Fruit fly (Drosophila melanogaster) whole organism, prepupa: ENCODE data around the gene e.

Experiments
- Blimp-1 ChIP-seq: fragments of 200-800 bp; sonication (Bioruptor generic); optimal IDR thresholded peaks from 3 replicates; lab custom pipeline; 2017; ENCODE audit warnings: missing biosample characterization, missing genetic modification characterization, mild to moderate bottlenecking, moderate library complexity, missing genetic modification reagents
- CG10631 ChIP-seq: fragments of 200-800 bp; sonication (Bioruptor generic); optimal IDR thresholded peaks from 2 replicates; lab custom pipeline; 2016; ENCODE audit warnings: missing biosample characterization, missing genetic modification characterization
- CG10669 ChIP-seq: fragments of 200-800 bp; sonication (Bioruptor generic); optimal IDR thresholded peaks from 3 replicates; lab custom pipeline; 2018; ENCODE audit warnings: missing biosample characterization, mild to moderate bottlenecking, missing genetic modification characterization, moderate library complexity
- CG11294 ChIP-seq: fragments of 200-800 bp; sonication (Bioruptor generic); IDR thresholded peaks from 2 replicates; pipeline ENCODE4 v1.3.6; 2022; ENCODE audit warnings: missing biosample characterization, missing genetic modification characterization
- CG11902 ChIP-seq: fragments of 200-800 bp; sonication (Bioruptor generic); optimal IDR thresholded peaks from 3 replicates; lab custom pipeline; 2016; ENCODE audit warnings: missing biosample characterization, missing genetic modification characterization
- CG15336 ChIP-seq: fragments of 200-800 bp; sonication (Bioruptor generic); IDR thresholded peaks from 2 replicates; pipeline ENCODE4 v1.3.6; 2022; ENCODE audit warnings: missing biosample characterization, missing genetic modification characterization
- CG1621 ChIP-seq: fragments of 200-800 bp; sonication (Bioruptor generic); optimal IDR thresholded peaks from 3 replicates; lab custom pipeline; 2018; ENCODE audit warnings: missing biosample characterization, mild to moderate bottlenecking, missing genetic modification characterization
- CG16779 ChIP-seq: fragments of 200-800 bp; sonication (Bioruptor generic); optimal IDR thresholded peaks from 3 replicates; lab custom pipeline; 2017; ENCODE audit warnings: missing biosample characterization, mild to moderate bottlenecking, missing genetic modification characterization
- CG31627 ChIP-seq: fragments of 200-800 bp; sonication (Bioruptor generic); optimal IDR thresholded peaks from 3 replicates; lab custom pipeline; 2016; ENCODE audit warnings: missing biosample characterization, missing genetic modification characterization
- CG32006 ChIP-seq: fragments of 200-800 bp; sonication (Bioruptor generic); optimal IDR thresholded peaks from 3 replicates; lab custom pipeline; 2017; ENCODE audit warnings: missing biosample characterization, mild to moderate bottlenecking, missing genetic modification characterization
- CG3919 ChIP-seq: fragments of 200-800 bp; sonication (Bioruptor generic); optimal IDR thresholded peaks from 3 replicates; lab custom pipeline; 2016; ENCODE audit warnings: missing biosample characterization, missing genetic modification characterization
- CG4318 ChIP-seq: fragments of 200-800 bp; sonication (Bioruptor generic); optimal IDR thresholded peaks from 3 replicates; lab custom pipeline; 2017; ENCODE audit warnings: missing biosample characterization, mild to moderate bottlenecking, missing genetic modification characterization
- CG6163 ChIP-seq: fragments of 200-800 bp; sonication (Bioruptor generic); IDR thresholded peaks from 3 replicates; pipeline ENCODE4 v1.3.6; 2022; ENCODE audit warnings: missing biosample characterization, missing genetic modification characterization
- CG6276 ChIP-seq: fragments of 200-800 bp; sonication (Bioruptor generic); optimal IDR thresholded peaks from 2 replicates; lab custom pipeline; 2017; ENCODE audit warnings: missing biosample characterization, mild to moderate bottlenecking, missing genetic modification characterization
- CG6792 ChIP-seq: fragments of 200-800 bp; sonication (Bioruptor generic); optimal IDR thresholded peaks from 3 replicates; lab custom pipeline; 2016; ENCODE audit warnings: missing biosample characterization, missing genetic modification characterization
- CG6854 ChIP-seq: fragments of 200-800 bp; sonication (Bioruptor generic); optimal IDR thresholded peaks from 2 replicates; lab custom pipeline; 2017; ENCODE audit warnings: missing biosample characterization, mild to moderate bottlenecking, missing genetic modification characterization
- CG7368 ChIP-seq: fragments of 200-800 bp; sonication (Bioruptor generic); optimal IDR thresholded peaks from 3 replicates; lab custom pipeline; 2016; ENCODE audit warnings: missing biosample characterization, missing genetic modification characterization
- CG8319 ChIP-seq: fragments of 200-800 bp; sonication (Bioruptor generic); optimal IDR thresholded peaks from 3 replicates; lab custom pipeline; 2016; ENCODE audit warnings: missing biosample characterization, missing genetic modification characterization
- CG9139 ChIP-seq: fragments of 200-800 bp; sonication (Bioruptor generic); optimal IDR thresholded peaks from 3 replicates; lab custom pipeline; 2017; ENCODE audit warnings: missing biosample characterization, mild to moderate bottlenecking, missing genetic modification characterization
- Eip75B ChIP-seq: fragments of 200-800 bp; sonication (Bioruptor generic); optimal IDR thresholded peaks from 3 replicates; lab custom pipeline; 2016; ENCODE audit warnings: missing biosample characterization, missing genetic modification characterization
- Eip78C ChIP-seq: fragments of 200-800 bp; sonication (Bioruptor generic); peaks from one replicate; lab custom pipeline; 2016; ENCODE audit warnings: missing biosample characterization, missing genetic modification characterization
- Eip93F ChIP-seq: fragments of 200-800 bp; sonication (Bioruptor generic); optimal IDR thresholded peaks from 2 replicates; lab custom pipeline; 2016; ENCODE audit warnings: missing biosample characterization, mild to moderate bottlenecking, missing genetic modification characterization
- Ets21C ChIP-seq: fragments of 200-800 bp; sonication (Bioruptor generic); optimal IDR thresholded peaks from 3 replicates; lab custom pipeline; 2016; ENCODE audit warnings: missing biosample characterization, missing genetic modification characterization
- Ets96B ChIP-seq: fragments of 200-800 bp; optimal IDR thresholded peaks from 2 replicates; lab custom pipeline; 2019; ENCODE audit warnings: missing biosample characterization, mild to moderate bottlenecking, missing genetic modification characterization, moderate library complexity
- Gug ChIP-seq: fragments of 200-800 bp; sonication (Bioruptor generic); IDR thresholded peaks from 2 replicates; pipeline ENCODE4 v1.3.6; 2022; ENCODE audit warnings: missing biosample characterization, missing genetic modification characterization
- Hr38 ChIP-seq: sonication (Bioruptor generic); optimal IDR thresholded peaks from 2 replicates; lab custom pipeline; 2016; ENCODE audit warnings: missing biosample characterization, missing genetic modification characterization
- Hr39 ChIP-seq: fragments of 200-800 bp; sonication (Bioruptor generic); optimal IDR thresholded peaks from 2 replicates; lab custom pipeline; 2016; ENCODE audit warnings: missing biosample characterization, missing genetic modification characterization
- Hr4 ChIP-seq: fragments of 200-800 bp; sonication (Bioruptor generic); optimal IDR thresholded peaks from 3 replicates; lab custom pipeline; 2016; ENCODE audit warnings: missing biosample characterization, missing genetic modification characterization
- Met ChIP-seq: fragments of 200-800 bp; sonication (Bioruptor generic); optimal IDR thresholded peaks from 3 replicates; lab custom pipeline; 2016; ENCODE audit warnings: missing biosample characterization, missing genetic modification characterization
- Smox ChIP-seq: fragments of 200-800 bp; sonication (Bioruptor generic); optimal IDR thresholded peaks from 3 replicates; lab custom pipeline; 2016; ENCODE audit warnings: missing biosample characterization, missing genetic modification characterization
- Sox102F ChIP-seq: fragments of 200-800 bp; sonication (Bioruptor generic); optimal IDR thresholded peaks from 2 replicates; lab custom pipeline; 2016; ENCODE audit warnings: missing biosample characterization, mild to moderate bottlenecking, missing genetic modification characterization
- Sox14 ChIP-seq: fragments of 200-800 bp; sonication (Bioruptor generic); optimal IDR thresholded peaks from 3 replicates; lab custom pipeline; 2016; ENCODE audit warnings: missing biosample characterization, missing genetic modification characterization
- achi ChIP-seq: fragments of 200-800 bp; sonication (Bioruptor generic); optimal IDR thresholded peaks from 3 replicates; lab custom pipeline; 2016; ENCODE audit warnings: missing biosample characterization, missing genetic modification characterization
- acj6 ChIP-seq: fragments of 200-800 bp; sonication (Bioruptor generic); optimal IDR thresholded peaks from 3 replicates; lab custom pipeline; 2016; ENCODE audit warnings: missing biosample characterization, missing genetic modification characterization
- dac ChIP-seq: fragments of 200-800 bp; sonication (Bioruptor generic); optimal IDR thresholded peaks from 2 replicates; lab custom pipeline; 2017; ENCODE audit warnings: missing biosample characterization, mild to moderate bottlenecking, missing genetic modification characterization
- dsx ChIP-seq: fragments of 200-800 bp; optimal IDR thresholded peaks from 3 replicates; lab custom pipeline; 2019; ENCODE audit warnings: missing biosample characterization, mild to moderate bottlenecking, missing genetic modification characterization, moderate library complexity; ENCODE audit not compliant: poor library complexity, severe bottlenecking
- eg ChIP-seq: fragments of 200-800 bp; sonication (Bioruptor generic); IDR thresholded peaks from 3 replicates; pipeline ENCODE4 v1.3.6; 2022; ENCODE audit warnings: missing biosample characterization, missing genetic modification characterization
- esn ChIP-seq: fragments of 200-800 bp; sonication (Bioruptor generic); optimal IDR thresholded peaks from 2 replicates; lab custom pipeline; 2016; ENCODE audit warnings: missing biosample characterization, mild to moderate bottlenecking, missing genetic modification characterization, moderate library complexity
- fd59A ChIP-seq: fragments of 200-800 bp; sonication (Bioruptor generic); optimal IDR thresholded peaks from 2 replicates; lab custom pipeline; 2017; ENCODE audit warnings: missing biosample characterization, mild to moderate bottlenecking, missing genetic modification characterization, missing genetic modification reagents
- fd85E ChIP-seq: fragments of 200-800 bp; sonication (Bioruptor generic); optimal IDR thresholded peaks from 3 replicates; lab custom pipeline; 2016; ENCODE audit warnings: missing biosample characterization, missing genetic modification characterization
- lz ChIP-seq: fragments of 200-800 bp; sonication (Bioruptor generic); optimal IDR thresholded peaks from 3 replicates; lab custom pipeline; 2016; ENCODE audit warnings: missing biosample characterization, missing genetic modification characterization
- net ChIP-seq: fragments of 200-800 bp; sonication (Bioruptor generic); optimal IDR thresholded peaks from 3 replicates; lab custom pipeline; 2016; ENCODE audit warnings: missing biosample characterization, missing genetic modification characterization
- pdm3 ChIP-seq: fragments of 200-800 bp; sonication (Bioruptor generic); optimal IDR thresholded peaks from 3 replicates; lab custom pipeline; 2016; ENCODE audit warnings: missing biosample characterization, missing genetic modification characterization
- ss ChIP-seq, 2 experiments: fragments of 200-800 bp; sonication (Bioruptor generic); optimal IDR thresholded peaks; 2 replicates in 1 of 2; 3 replicates in 1 of 2; lab custom pipeline; 2017 to 2018; ENCODE audit warnings: mild to moderate bottlenecking in 2 of 2, missing biosample characterization in 2 of 2, missing genetic modification characterization in 2 of 2, moderate library complexity in 1 of 2
- svp ChIP-seq: fragments of 200-800 bp; sonication (Bioruptor generic); peaks from one replicate; lab custom pipeline; 2016; ENCODE audit warnings: missing biosample characterization, missing genetic modification characterization
- topi ChIP-seq: fragments of 200-800 bp; sonication (Bioruptor generic); optimal IDR thresholded peaks from 3 replicates; lab custom pipeline; 2016; ENCODE audit warnings: missing biosample characterization, missing genetic modification characterization
- vri ChIP-seq: fragments of 200-800 bp; sonication (Bioruptor generic); optimal IDR thresholded peaks from 3 replicates; lab custom pipeline; 2016; ENCODE audit warnings: missing biosample characterization, mild to moderate bottlenecking, missing genetic modification characterization

The e gene

DNA sequence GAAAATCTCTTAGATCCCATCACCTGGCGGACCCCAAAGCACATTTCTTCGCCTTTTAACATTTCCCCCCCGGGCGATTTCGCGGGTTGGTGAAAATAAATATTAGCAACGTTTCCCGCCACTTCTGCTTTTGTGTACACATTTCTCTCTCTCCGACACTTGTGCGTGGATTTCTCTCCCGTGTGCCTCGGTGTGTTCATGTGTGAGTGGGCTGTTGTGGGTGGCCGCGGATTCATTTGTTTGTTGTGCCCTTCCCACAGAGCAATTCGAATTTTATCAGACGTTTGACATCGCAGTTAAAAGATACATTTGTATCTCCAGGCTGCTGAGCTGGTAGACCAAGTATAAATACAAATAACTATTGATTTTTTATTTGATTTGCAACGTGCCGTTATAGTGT lies 12.7 kb downstream of the e start (continued):
- TF ChIP-seq Sox102F (GFP tag; lab: Kevin White, UChicago) (no peak), Hr39 (GFP tag; lab: Kevin White, UChicago) (peak; percentile 49), ss (GFP tag; optimal IDR thresholded peaks at IDR 0.05; lab: Kevin White, UChicago) (no peak), Eip75B (GFP tag; lab: Kevin White, UChicago) (no peak), CG8319 (GFP tag; lab: Kevin White, UChicago) (no peak), CG32006 (GFP tag; lab: Kevin White, UChicago) (no peak), CG10631 (GFP tag; lab: Kevin White, UChicago) (no peak), Smox (GFP tag; lab: Kevin White, UChicago) (no peak), Hr4 (GFP tag; lab: Kevin White, UChicago) (no peak), eg (peak; percentile 76), Hr38 (GFP tag; lab: Kevin White, UChicago) (no peak), Blimp-1 (GFP tag; lab: Kevin White, UChicago) (no peak), CG16779 (tag; lab: Kevin White, UChicago) (no peak), Gug (GFP tag; lab: Robert Waterston, UW) (no peak; the same call in 1 of the 2 replicates), CG11294 (GFP tag; lab: Robert Waterston, UW) (no peak), CG1621 (tag; lab: Kevin White, UChicago) (no peak), achi (GFP tag; lab: Kevin White, UChicago) (no peak), Met (GFP tag; lab: Kevin White, UChicago) (no peak), CG10669 (GFP tag; lab: Kevin White, UChicago) (no peak), Eip93F (no peak), Ets21C (peak; percentile 15), CG15336 (peak; percentile 60), CG6854 (GFP tag; lab: Kevin White, UChicago) (no peak), Ets96B (tag; lab: Kevin White, UChicago) (no peak), svp (no peak), CG9139 (peak; percentile 14), CG7368 (no peak), CG11902 (GFP tag; lab: Kevin White, UChicago) (peak; percentile 27), CG31627 (GFP tag; lab: Kevin White, UChicago) (peak; percentile 36), CG3919 (GFP tag; lab: Kevin White, UChicago) (peak; percentile 56), dsx (GFP tag; lab: Kevin White, UChicago) (no peak), CG6276 (GFP tag; lab: Kevin White, UChicago) (no peak), vri (GFP tag; lab: Kevin White, UChicago) (no peak), fd59A (GFP tag; lab: Kevin White, UChicago) (no peak), dac (GFP tag; lab: Kevin White, UChicago) (no peak), pdm3 (no peak), net (GFP tag; lab: Kevin White, UChicago) (peak; percentile 46)

DNA sequence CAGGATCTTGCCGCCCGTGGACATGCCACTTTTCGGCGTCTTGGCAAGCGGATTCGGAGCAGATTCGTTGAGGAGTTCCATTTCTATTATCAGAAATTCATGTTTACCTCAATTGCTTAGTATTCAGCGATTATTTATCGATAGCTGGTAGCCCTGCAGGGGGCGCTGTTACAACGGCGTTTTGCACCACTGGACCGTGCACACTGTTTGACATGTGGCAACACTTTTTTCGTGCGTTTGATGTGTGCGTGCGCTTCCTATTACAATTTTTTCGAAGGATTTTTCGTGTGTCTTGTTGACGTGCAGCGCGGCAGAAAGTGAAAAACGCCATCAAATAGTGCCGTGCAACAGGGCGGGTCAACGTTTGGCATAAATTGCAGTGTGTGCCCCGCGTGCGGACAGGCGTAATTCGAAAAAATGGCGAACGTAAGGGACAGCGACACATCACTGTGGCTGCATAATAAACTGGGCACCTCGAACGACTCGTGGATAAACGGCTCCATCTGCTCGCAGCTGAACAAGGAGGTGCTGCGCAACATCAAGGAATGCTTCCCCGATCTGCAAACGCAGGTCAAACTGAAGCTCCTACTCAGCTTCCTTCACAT lies 13.4 kb downstream of the e start, which contains the start of the genes CG3337 and Nelf-A:
TSS of gene CG3337 (minus strand) at position 132 of the 605 bp plus-strand sequence.
TSS of gene Nelf-A (plus strand) at position 252 of the 605 bp plus-strand sequence.
- TF ChIP-seq CG8319 (GFP tag; lab: Kevin White, UChicago) (no peak), Hr38 (GFP tag; lab: Kevin White, UChicago) (no peak), lz (peak; percentile 48), CG7368 (no peak), acj6 (GFP tag; lab: Kevin White, UChicago) (peak; percentile 13), CG11902 (GFP tag; lab: Kevin White, UChicago) (no peak), esn (GFP tag; lab: Kevin White, UChicago) (peak; percentile 58), svp (no peak), ss (GFP tag; optimal IDR thresholded peaks at IDR 0.05; lab: Kevin White, UChicago) (no peak), vri (GFP tag; lab: Kevin White, UChicago) (no peak), Eip75B (GFP tag; lab: Kevin White, UChicago) (no peak), CG31627 (GFP tag; lab: Kevin White, UChicago) (peak; percentile 57), CG6276 (GFP tag; lab: Kevin White, UChicago) (no peak), CG4318 (GFP tag; lab: Kevin White, UChicago) (no peak), fd85E (no peak), CG6792 (GFP tag; lab: Kevin White, UChicago) (peak; percentile 37), CG15336 (no peak), Eip78C (GFP tag; lab: Kevin White, UChicago) (peak; percentile 53), CG1621 (tag; lab: Kevin White, UChicago) (peak; percentile 36), CG6163 (GFP tag; lab: Robert Waterston, UW) (peak; percentile 71), topi (GFP tag; lab: Kevin White, UChicago) (peak; percentile 28), CG11294 (GFP tag; lab: Robert Waterston, UW) (no peak), pdm3 (no peak), Hr39 (GFP tag; lab: Kevin White, UChicago) (peak; percentile 53), Sox14 (GFP tag; lab: Kevin White, UChicago) (peak; percentile 78), Met (GFP tag; lab: Kevin White, UChicago) (no peak), CG32006 (GFP tag; lab: Kevin White, UChicago) (no peak), dac (GFP tag; lab: Kevin White, UChicago) (peak; percentile 16), fd59A (GFP tag; lab: Kevin White, UChicago) (no peak), dsx (GFP tag; lab: Kevin White, UChicago) (no peak), net (GFP tag; lab: Kevin White, UChicago) (no peak), Ets96B (tag; lab: Kevin White, UChicago) (peak; percentile 9)
